5 fruit fly cellular contexts compared by ENCODE assay signal in the genomic region with DNA sequence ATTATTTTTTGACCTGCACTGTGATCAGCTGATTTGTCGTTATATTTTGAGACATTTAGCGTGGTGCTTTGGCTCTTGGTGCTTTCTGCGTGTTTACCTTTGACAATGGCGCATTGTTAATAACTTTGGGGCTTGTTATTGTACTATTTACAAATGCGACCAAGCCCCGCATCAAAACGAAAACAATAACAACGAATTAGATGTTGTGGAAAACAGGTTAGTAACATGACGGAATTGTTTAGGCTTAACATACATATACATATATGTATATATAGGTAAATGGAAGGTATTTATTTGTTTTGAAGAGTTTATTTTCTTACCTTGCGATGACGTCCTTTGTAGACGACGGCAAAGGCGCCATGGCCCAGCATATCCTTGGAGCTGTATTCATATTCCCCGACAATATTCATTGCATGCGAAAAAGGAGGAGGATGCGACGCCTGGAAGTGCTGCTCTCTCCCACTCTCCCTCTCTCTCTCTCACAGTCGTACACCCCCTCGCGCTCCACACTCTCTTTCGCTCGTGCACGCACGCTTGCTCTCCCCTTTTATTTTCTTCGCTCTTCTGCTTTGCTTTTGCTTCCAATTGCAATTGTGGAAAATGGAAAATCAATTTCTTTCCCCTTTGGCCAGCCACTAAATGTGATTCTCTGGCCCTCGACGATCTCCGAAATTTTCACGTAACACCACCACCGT.
TF ChIP-seq lines count a peak whose summit lies in the region.

No protein-coding gene starts in this region.

- no peak for TF ChIP-seq CTCF in whole organism, embryonic (GFP tag; optimal IDR thresholded peaks at IDR 0.05; lab: Kevin White, UChicago)

TF ChIP-seq in whole organism, adult, 20 proteins besides CTCF, POLR2A, EP300 and RAD21:
- no peak for TF ChIP-seq CG5204 (GFP tag; optimal IDR thresholded peaks at IDR 0.05; lab: Kevin White, UChicago)
- peak; percentile 11 for TF ChIP-seq Clk (GFP tag; optimal IDR thresholded peaks at IDR 0.05; lab: Kevin White, UChicago)
- TF ChIP-seq CG1620 (GFP tag; optimal IDR thresholded peaks at IDR 0.05; lab: Kevin White, UChicago): no peak
- no peak for TF ChIP-seq Hr96 (GFP tag; optimal IDR thresholded peaks at IDR 0.05; lab: Kevin White, UChicago)
TF ChIP-seq in whole organism, adult: peak in this region for 1.

TF ChIP-seq in whole organism, embryonic, 481 proteins besides CTCF, POLR2A, EP300 and RAD21 (continues in another document):
- TF ChIP-seq CG1832 (GFP tag; optimal IDR thresholded peaks at IDR 0.05; lab: Kevin White, UChicago) (peak; percentile 68), NFAT (GFP tag; IDR thresholded peaks at IDR 0.05; lab: Robert Waterston, UW) (0 out of 2 replicates have a peak, but pooled peaks have one; percentile 16), Aef1 (GFP tag; IDR thresholded peaks at IDR 0.05; lab: Robert Waterston, UW) (no peak), dan (GFP tag; IDR thresholded peaks at IDR 0.05; lab: Robert Waterston, UW) (no peak), CG7372 (GFP tag; IDR thresholded peaks at IDR 0.05; lab: Robert Waterston, UW) (0 out of 2 replicates have a peak, but pooled peaks have one; percentile 27), Blimp-1 (GFP tag; optimal IDR thresholded peaks at IDR 0.05; lab: Kevin White, UChicago) (no peak), crp (GFP tag; optimal IDR thresholded peaks at IDR 0.05; lab: Kevin White, UChicago) (peak in 1 of 2 experiments; percentile 61), lov (optimal IDR thresholded peaks at IDR 0.05; lab: Kevin White, UChicago) (no peak), lov (GFP tag; IDR thresholded peaks at IDR 0.05; lab: Robert Waterston, UW) (no peak), Fer2 (tag; optimal IDR thresholded peaks at IDR 0.05; lab: Kevin White, UChicago) (no peak), CG3995 (GFP tag; optimal IDR thresholded peaks at IDR 0.05; lab: Kevin White, UChicago) (no peak), CG13624 (GFP tag; optimal IDR thresholded peaks at IDR 0.05; lab: Kevin White, UChicago) (no peak), CG12299 (tag; optimal IDR thresholded peaks at IDR 0.05; lab: Kevin White, UChicago) (no peak), onecut (GFP tag; IDR thresholded peaks at IDR 0.05; lab: Robert Waterston, UW) (peak; percentile 87), Fer1 (GFP tag; optimal IDR thresholded peaks at IDR 0.05; lab: Kevin White, UChicago) (no peak), YL-1 (GFP tag; optimal IDR thresholded peaks at IDR 0.05; lab: Kevin White, UChicago) (no peak), ERR (GFP tag; optimal IDR thresholded peaks at IDR 0.05; lab: Kevin White, UChicago) (no peak), ci (GFP tag; IDR thresholded peaks at IDR 0.05; lab: Robert Waterston, UW) (peak; percentile 9; the same call in 1 of the 3 replicates), sima (GFP tag; optimal IDR thresholded peaks at IDR 0.05; lab: Kevin White, UChicago) (no peak)

TF ChIP-seq in whole organism, prepupa, 60 proteins besides CTCF, POLR2A, EP300 and RAD21:
- TF ChIP-seq CG6163 (GFP tag; IDR thresholded peaks at IDR 0.05; lab: Robert Waterston, UW): peak; percentile 44; the same call in 2 of the 3 replicates
- TF ChIP-seq Lpt (GFP tag; optimal IDR thresholded peaks at IDR 0.05; lab: Kevin White, UChicago): no peak
- TF ChIP-seq acj6 (GFP tag; optimal IDR thresholded peaks at IDR 0.05; lab: Kevin White, UChicago): no peak
- TF ChIP-seq CG8119 (GFP tag; IDR thresholded peaks at IDR 0.05; lab: Robert Waterston, UW): peak; percentile 22; the same call in 1 of the 3 replicates
- TF ChIP-seq CG15336 (GFP tag; IDR thresholded peaks at IDR 0.05; lab: Robert Waterston, UW): peak; percentile 16; the same call in 1 of the 2 replicates
- peak; percentile 30 to 67 for TF ChIP-seq ss (GFP tag; optimal IDR thresholded peaks at IDR 0.05; lab: Kevin White, UChicago)
- peak; percentile 37 for TF ChIP-seq Eip78C (GFP tag; lab: Kevin White, UChicago)
- TF ChIP-seq fkh (GFP tag; optimal IDR thresholded peaks at IDR 0.05; lab: Kevin White, UChicago): peak; percentile 53
- no peak for TF ChIP-seq net (GFP tag; optimal IDR thresholded peaks at IDR 0.05; lab: Kevin White, UChicago)

TF ChIP-seq in whole organism, pupa, 21 proteins besides CTCF, POLR2A, EP300 and RAD21:
- TF ChIP-seq CG10348 (GFP tag; IDR thresholded peaks at IDR 0.05; lab: Robert Waterston, UW) (no peak), CG17806 (tag; optimal IDR thresholded peaks at IDR 0.05; lab: Kevin White, UChicago) (no peak), CG4496 (GFP tag; IDR thresholded peaks at IDR 0.05; lab: Robert Waterston, UW) (peak; percentile 43; the same call in 1 of the 3 replicates), fd96Ca (GFP tag; IDR thresholded peaks at IDR 0.05; lab: Robert Waterston, UW) (peak; percentile 40; the same call in 2 of the 3 replicates), gl (tag; optimal IDR thresholded peaks at IDR 0.05; lab: Kevin White, UChicago) (no peak), CG14655 (GFP tag; optimal IDR thresholded peaks at IDR 0.05; lab: Kevin White, UChicago) (no peak), Pif1A (GFP tag; optimal IDR thresholded peaks at IDR 0.05; lab: Kevin White, UChicago) (peak; percentile 4), CG12605 (GFP tag; IDR thresholded peaks at IDR 0.05; lab: Robert Waterston, UW) (peak; percentile 11; the same call in 1 of the 2 replicates)

TF ChIP-seq in whole organism, wandering third instar larva, 38 proteins besides CTCF, POLR2A, EP300 and RAD21:
- TF ChIP-seq OdsH (GFP tag; optimal IDR thresholded peaks at IDR 0.05; lab: Kevin White, UChicago) (peak; percentile 15), Dfd (GFP tag; optimal IDR thresholded peaks at IDR 0.05; lab: Kevin White, UChicago) (no peak), tai (GFP tag; optimal IDR thresholded peaks at IDR 0.05; lab: Kevin White, UChicago) (no peak), dsf (GFP tag; optimal IDR thresholded peaks at IDR 0.05; lab: Kevin White, UChicago; ENCODE audit: borderline replicate concordance) (no peak), Rel (GFP tag; optimal IDR thresholded peaks at IDR 0.05; lab: Kevin White, UChicago) (no peak), Rel (tag; optimal IDR thresholded peaks at IDR 0.05; lab: Kevin White, UChicago) (no peak), dmrt93B (GFP tag; optimal IDR thresholded peaks at IDR 0.05; lab: Kevin White, UChicago) (no peak), foxo (GFP tag; optimal IDR thresholded peaks at IDR 0.05; lab: Kevin White, UChicago) (no peak), HLH106 (tag; optimal IDR thresholded peaks at IDR 0.05; lab: Kevin White, UChicago) (no peak), N (GFP tag; optimal IDR thresholded peaks at IDR 0.05; lab: Kevin White, UChicago) (no peak), CrebA (GFP tag; optimal IDR thresholded peaks at IDR 0.05; lab: Kevin White, UChicago; ENCODE audit: borderline replicate concordance) (no peak), usp (GFP tag; optimal IDR thresholded peaks at IDR 0.05; lab: Kevin White, UChicago) (no peak), Jra (GFP tag; optimal IDR thresholded peaks at IDR 0.05; lab: Kevin White, UChicago) (no peak), Sp1 (GFP tag; optimal IDR thresholded peaks at IDR 0.05; lab: Kevin White, UChicago) (no peak), h (GFP tag; optimal IDR thresholded peaks at IDR 0.05; lab: Kevin White, UChicago) (no peak), Abd-B (GFP tag; optimal IDR thresholded peaks at IDR 0.05; lab: Kevin White, UChicago) (no peak), Myc (optimal IDR thresholded peaks at IDR 0.05; lab: Kevin White, UChicago) (no peak), dl (GFP tag; optimal IDR thresholded peaks at IDR 0.05; lab: Kevin White, UChicago; ENCODE audit: insufficient read depth in 1 of 2, partially characterized antibody in 2 of 2) (peak; percentile 65 to 89), fru (GFP tag; optimal IDR thresholded peaks at IDR 0.05; lab: Kevin White, UChicago) (no peak), Dif (GFP tag; optimal IDR thresholded peaks at IDR 0.05; lab: Kevin White, UChicago; ENCODE audit: partially characterized antibody) (peak; percentile 94), CG9705 (GFP tag; optimal IDR thresholded peaks at IDR 0.05; lab: Kevin White, UChicago) (no peak), Hr83 (GFP tag; optimal IDR thresholded peaks at IDR 0.05; lab: Kevin White, UChicago; ENCODE audit: poor library complexity, severe bottlenecking) (peak; percentile 5), lola (GFP tag; optimal IDR thresholded peaks at IDR 0.05; lab: Kevin White, UChicago) (peak; percentile 84), rgr (GFP tag; optimal IDR thresholded peaks at IDR 0.05; lab: Kevin White, UChicago) (no peak), psq (GFP tag; optimal IDR thresholded peaks at IDR 0.05; lab: Kevin White, UChicago) (peak; percentile 80), sv (GFP tag; optimal IDR thresholded peaks at IDR 0.05; lab: Kevin White, UChicago) (no peak)
